Fruit fly (Drosophila melanogaster): Measurements from ENCODE around the gene neur.

Gene neur

DNA sequence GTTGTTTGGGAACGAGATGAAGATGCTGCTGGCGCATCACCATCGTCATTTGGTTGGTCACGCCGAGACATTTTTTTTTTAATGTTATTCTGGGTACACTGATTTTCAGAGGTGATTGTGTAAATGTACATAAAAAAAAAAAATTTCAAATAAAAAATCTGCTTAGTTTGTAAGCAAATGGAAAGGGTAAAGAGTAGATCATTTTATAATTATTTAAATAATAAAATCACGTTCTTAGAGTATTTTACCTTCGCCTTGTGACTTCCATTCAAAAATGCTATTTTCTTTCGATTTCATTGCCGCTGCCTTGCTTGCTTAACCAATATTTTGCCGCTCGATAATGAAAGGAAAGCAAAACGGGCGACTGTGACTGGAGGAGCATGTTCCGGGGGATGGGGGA, 60.5 kb downstream of the neur start (continued):
- peak; percentile 13 for TF ChIP-seq Ets96B (tag; optimal IDR thresholded peaks at IDR 0.05)
- peak; percentile 42 for TF ChIP-seq CG11762 (GFP tag; optimal IDR thresholded peaks at IDR 0.05; ENCODE audit: insufficient read depth)
- no peak for TF ChIP-seq vri (GFP tag; optimal IDR thresholded peaks at IDR 0.05)
- TF ChIP-seq CG9139 (GFP tag; optimal IDR thresholded peaks at IDR 0.05): peak; percentile 25
- TF ChIP-seq CG8632 (GFP tag; optimal IDR thresholded peaks at IDR 0.05): peak; percentile 84
- peak; percentile 69 for TF ChIP-seq Ets21C (GFP tag; optimal IDR thresholded peaks at IDR 0.05)
- no peak for TF ChIP-seq dac (GFP tag; optimal IDR thresholded peaks at IDR 0.05)
- peak; percentile 84 for TF ChIP-seq topi (GFP tag; optimal IDR thresholded peaks at IDR 0.05)

DNA sequence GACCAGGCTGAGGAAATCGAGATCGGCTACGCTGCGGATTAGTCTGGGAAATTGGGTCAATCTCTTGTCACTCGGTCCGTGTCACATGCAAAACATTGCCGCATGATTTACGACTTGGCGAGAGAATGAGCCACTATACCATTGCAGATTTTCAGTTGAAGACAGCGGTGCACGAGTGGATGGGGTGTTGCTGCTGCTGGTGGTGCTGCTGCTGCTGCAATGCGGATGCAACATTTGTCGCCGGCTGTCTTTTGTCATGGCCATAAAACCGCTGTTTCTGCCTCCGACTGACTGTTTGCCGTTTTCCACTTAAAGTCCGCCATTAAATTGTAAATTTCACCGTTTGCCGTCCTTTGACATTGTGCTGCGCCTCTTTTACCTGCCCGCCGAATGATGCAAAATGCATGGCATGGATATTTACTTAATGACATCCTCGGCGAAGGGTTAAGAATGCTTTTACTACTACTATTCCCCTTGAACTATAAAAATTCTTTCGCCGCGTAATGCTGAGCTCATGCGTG, 63.1 kb downstream of the neur start:
- no peak for TF ChIP-seq CG32006 (GFP tag; optimal IDR thresholded peaks at IDR 0.05)
- TF ChIP-seq CG7368 (GFP tag; optimal IDR thresholded peaks at IDR 0.05): no peak
- no peak for TF ChIP-seq CG8632 (GFP tag; optimal IDR thresholded peaks at IDR 0.05)
- no peak for TF ChIP-seq net (GFP tag; optimal IDR thresholded peaks at IDR 0.05)
- no peak for TF ChIP-seq CG6808 (GFP tag; optimal IDR thresholded peaks at IDR 0.05)
- TF ChIP-seq Met (GFP tag; optimal IDR thresholded peaks at IDR 0.05): no peak
- TF ChIP-seq fkh (GFP tag; optimal IDR thresholded peaks at IDR 0.05): no peak
- no peak for TF ChIP-seq CG1621 (tag; optimal IDR thresholded peaks at IDR 0.05)
- TF ChIP-seq CG6163 (GFP tag; IDR thresholded peaks at IDR 0.05): no peak

DNA sequence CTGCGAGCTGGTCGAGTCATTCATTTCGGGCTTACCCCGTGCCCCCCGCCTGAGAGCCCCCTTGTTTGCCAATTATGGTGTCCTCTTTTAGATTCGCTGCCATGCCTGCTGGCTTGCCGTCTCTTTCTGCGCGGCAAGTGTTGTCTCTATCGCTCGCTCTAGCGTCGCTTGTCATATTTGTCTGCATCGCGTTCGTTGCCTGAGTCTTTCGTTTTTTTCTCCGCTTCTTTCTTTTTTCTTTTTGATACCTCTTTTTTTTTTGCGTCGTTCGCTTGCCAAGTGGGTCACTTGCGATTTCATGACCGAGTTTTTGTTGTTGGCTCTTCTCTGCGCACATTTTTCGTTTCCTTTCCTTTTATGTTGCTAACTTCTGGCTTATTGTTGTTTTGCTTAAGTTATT, 67.5 kb downstream of the neur start:
- TF ChIP-seq CG1621 (tag; optimal IDR thresholded peaks at IDR 0.05) (peak; percentile 29), CG8632 (GFP tag; optimal IDR thresholded peaks at IDR 0.05) (peak; percentile 20), Sox14 (GFP tag; optimal IDR thresholded peaks at IDR 0.05) (no peak), Hr4 (GFP tag; optimal IDR thresholded peaks at IDR 0.05) (no peak), CG6792 (GFP tag; optimal IDR thresholded peaks at IDR 0.05) (no peak), CG3919 (GFP tag; optimal IDR thresholded peaks at IDR 0.05) (peak; percentile 2), CG11294 (GFP tag; IDR thresholded peaks at IDR 0.05) (no peak), Hr39 (GFP tag; optimal IDR thresholded peaks at IDR 0.05) (no peak), Met (GFP tag; optimal IDR thresholded peaks at IDR 0.05) (no peak), Sox15 (GFP tag; optimal IDR thresholded peaks at IDR 0.05) (no peak), CG16779 (tag; optimal IDR thresholded peaks at IDR 0.05) (peak; percentile 50), Ets21C (GFP tag; optimal IDR thresholded peaks at IDR 0.05) (no peak), fd85E (GFP tag; optimal IDR thresholded peaks at IDR 0.05) (no peak), CG6808 (GFP tag; optimal IDR thresholded peaks at IDR 0.05) (peak; percentile 43), OdsH (GFP tag; optimal IDR thresholded peaks at IDR 0.05) (no peak), CG7368 (GFP tag; optimal IDR thresholded peaks at IDR 0.05) (no peak), CG6276 (GFP tag; optimal IDR thresholded peaks at IDR 0.05) (peak; percentile 73), CG11902 (GFP tag; optimal IDR thresholded peaks at IDR 0.05) (no peak), spab (GFP tag; optimal IDR thresholded peaks at IDR 0.05) (peak; percentile 9), CG31627 (GFP tag; optimal IDR thresholded peaks at IDR 0.05) (no peak), Hr38 (GFP tag; optimal IDR thresholded peaks at IDR 0.05) (no peak), CG10631 (GFP tag; optimal IDR thresholded peaks at IDR 0.05) (no peak), Eip75B (GFP tag; optimal IDR thresholded peaks at IDR 0.05) (peak; percentile 72), svp (GFP tag) (no peak), Smox (GFP tag; optimal IDR thresholded peaks at IDR 0.05) (no peak), Lpt (GFP tag; optimal IDR thresholded peaks at IDR 0.05) (peak; percentile 42), ss (GFP tag; optimal IDR thresholded peaks at IDR 0.05) (peak; percentile 25 to 76), esn (GFP tag; optimal IDR thresholded peaks at IDR 0.05) (no peak), dac (GFP tag; optimal IDR thresholded peaks at IDR 0.05) (peak; percentile 38), CG34406 (GFP tag; optimal IDR thresholded peaks at IDR 0.05) (no peak), lz (GFP tag; optimal IDR thresholded peaks at IDR 0.05) (no peak), CG4318 (GFP tag; optimal IDR thresholded peaks at IDR 0.05) (no peak), eg (GFP tag; IDR thresholded peaks at IDR 0.05) (peak; percentile 70), CG10669 (GFP tag; optimal IDR thresholded peaks at IDR 0.05) (peak; percentile 2), pdm3 (GFP tag; optimal IDR thresholded peaks at IDR 0.05) (no peak), Sox102F (GFP tag; optimal IDR thresholded peaks at IDR 0.05) (no peak), dsx (GFP tag; optimal IDR thresholded peaks at IDR 0.05; ENCODE audit: poor library complexity, severe bottlenecking) (peak; percentile 13), acj6 (GFP tag; optimal IDR thresholded peaks at IDR 0.05) (no peak), salr (GFP tag; optimal IDR thresholded peaks at IDR 0.05) (peak in 1 of 2 experiments; percentile 39)
